Fruit fly (Drosophila melanogaster) whole organism: Measurements from ENCODE around the gene Eig71Eh.

Experiments used
- CG8478 ChIP-seq: fragments of >200 bp; optimal IDR thresholded peaks from 2 replicates; lab custom pipeline; 2018; ENCODE audit warnings: inconsistent platforms
- EcR ChIP-seq, 2 experiments: fragments of >200 bp; optimal IDR thresholded peaks; 2 replicates each; lab custom pipeline; 2017; ENCODE audit warnings: missing biosample characterization in 2 of 2, missing genetic modification characterization in 2 of 2, missing genetic modification reagents in 2 of 2
- pan ChIP-seq: fragments of >200 bp; optimal IDR thresholded peaks from 2 replicates; lab custom pipeline; 2017
- psq ChIP-seq: fragments of >200 bp; optimal IDR thresholded peaks from 2 replicates; lab custom pipeline; 2017
- usp ChIP-seq: fragments of >200 bp; optimal IDR thresholded peaks from 2 replicates; lab custom pipeline; 2017; ENCODE audit warnings: missing biosample characterization, missing genetic modification characterization, mixed read lengths

DNA sequence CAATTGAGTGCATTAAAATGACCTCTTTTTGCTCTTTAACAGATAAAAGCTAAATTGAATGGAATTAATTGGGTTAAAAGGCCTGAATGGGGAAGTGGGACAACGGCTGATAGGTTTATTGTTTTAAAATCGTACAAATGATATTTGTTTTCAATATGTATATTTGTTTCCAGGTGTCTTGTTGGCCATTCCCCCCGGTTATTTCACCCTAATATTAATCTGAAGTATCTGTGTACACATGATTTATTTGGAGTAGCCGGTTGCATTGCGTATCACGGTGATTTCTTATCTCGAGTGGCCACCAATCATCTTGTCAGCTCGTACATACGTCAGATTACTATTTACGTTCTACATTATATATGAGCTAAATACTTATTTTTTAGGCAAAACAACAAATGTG, 22.9 kb downstream of the Eig71Eh start:
- TF ChIP-seq EcR (GFP tag; optimal IDR thresholded peaks at IDR 0.05; lab: Kevin White, UChicago) = no peak
- TF ChIP-seq CG8478 (lab: Kevin White, UChicago) = no peak
- TF ChIP-seq psq = no peak
- no peak for TF ChIP-seq pan
- no peak for TF ChIP-seq usp
